Worm (Caenorhabditis elegans): ENCODE measurements around the gene col-166.

DNA sequence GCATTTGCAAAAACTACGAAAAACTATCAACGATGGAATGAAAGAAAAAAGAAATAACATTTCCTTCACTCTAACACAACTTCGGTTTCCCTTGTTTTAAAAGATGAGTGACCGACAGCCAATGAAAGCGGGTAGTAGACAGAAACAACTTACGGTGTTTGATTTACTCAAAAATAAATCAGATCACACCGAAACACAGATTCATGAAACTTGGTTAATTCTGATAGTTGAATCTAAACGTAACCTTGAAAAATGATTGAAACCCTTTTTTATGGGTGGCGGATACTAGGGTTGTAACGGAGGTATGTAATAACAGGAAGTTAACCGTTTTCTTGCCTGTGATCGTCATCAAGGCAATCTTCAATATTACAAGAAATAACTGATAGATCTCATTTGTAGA, 4.5 kb upstream of the col-166 start:
- TF ChIP-seq tbx-2 (tag; optimal IDR thresholded peaks at IDR 0.05) (no peak), pqm-1 (tag; optimal IDR thresholded peaks at IDR 0.05) (no peak), nfya-1 (tag; optimal IDR thresholded peaks at IDR 0.05) (no peak), hlh-15 (tag; optimal IDR thresholded peaks at IDR 0.05) (no peak), ceh-6 (GFP tag; optimal IDR thresholded peaks at IDR 0.05) (no peak), fkh-10 (GFP tag; optimal IDR thresholded peaks at IDR 0.05) (no peak), hlh-30 (tag; optimal IDR thresholded peaks at IDR 0.05; ENCODE audit: insufficient read depth) (no peak), sox-4 (tag; optimal IDR thresholded peaks at IDR 0.05) (no peak), pax-1 (tag; optimal IDR thresholded peaks at IDR 0.05) (no peak), ceh-2 (tag; optimal IDR thresholded peaks at IDR 0.05) (no peak), elt-2 (tag; optimal IDR thresholded peaks at IDR 0.05) (no peak)
